Worm (Caenorhabditis elegans) whole organism, L4/young adult: ENCODE data around the gene C49H3.12.

Experiments used
- dao-5 ChIP-seq: sonication (generic microtip); optimal IDR thresholded peaks from 2 replicates; lab custom pipeline; 2016; ENCODE audit warnings: missing genotype, missing genetic modification characterization, moderate library complexity, missing compliant biosample characterization
- him-1 ChIP-seq: sonication (generic microtip); optimal IDR thresholded peaks from 2 replicates; lab custom pipeline; 2016; ENCODE audit warnings: missing genotype, missing genetic modification reagents, missing genetic modification characterization, missing compliant biosample characterization

ce11 chrIV:7879017-7879416 is 48.1 kb downstream of the C49H3.12 start, which contains the start of gene srt-73:
- TF ChIP-seq him-1 (tag; lab: Kevin White, UChicago) (no peak), dao-5 (tag; lab: Kevin White, UChicago) (no peak)
